Worm (Caenorhabditis elegans) whole organism, L1 larva: ENCODE results near the gene aakb-2.

Experiments used
- aly-2 ChIP-seq: fragments of 150-350 bp; optimal IDR thresholded peaks from 2 replicates; lab custom pipeline; 2014; ENCODE audit warnings: missing biosample characterization, missing genetic modification characterization
- ceh-82 ChIP-seq, 3 experiments: fragments of 150-350 bp in 1 of 3; sonication (generic microtip) in 2 of 3; optimal IDR thresholded peaks; 2 replicates each; lab custom pipeline; 2014 to 2017; ENCODE audit warnings: missing biosample characterization in 3 of 3, missing genetic modification characterization in 3 of 3
- ces-1 ChIP-seq: fragments of 150-350 bp; optimal IDR thresholded peaks from 2 replicates; lab custom pipeline; 2014; ENCODE audit warnings: missing biosample characterization, missing genetic modification reagents, missing genetic modification characterization
- fkh-10 ChIP-seq: sonication (generic microtip); optimal IDR thresholded peaks from 2 replicates; lab custom pipeline; 2017; ENCODE audit warnings: missing biosample characterization, missing genetic modification reagents, missing genetic modification characterization
- fos-1 ChIP-seq: fragments of 150-350 bp; optimal IDR thresholded peaks from 2 replicates; lab custom pipeline; 2014; ENCODE audit warnings: missing biosample characterization, missing genetic modification characterization
- pqm-1 ChIP-seq: sonication (generic microtip); optimal IDR thresholded peaks from 3 replicates; lab custom pipeline; 2017; ENCODE audit warnings: missing biosample characterization, missing genetic modification characterization
- unc-62 ChIP-seq: fragments of 150-350 bp; optimal IDR thresholded peaks from 2 replicates; lab custom pipeline; 2014; ENCODE audit warnings: missing biosample characterization, missing genetic modification reagents, missing genetic modification characterization
- xbp-1 ChIP-seq: sonication (generic microtip); optimal IDR thresholded peaks from 2 replicates; lab custom pipeline; 2016; ENCODE audit warnings: missing genetic modification characterization, missing compliant biosample characterization
- ztf-11 ChIP-seq, 2 experiments: sonication (generic microtip); optimal IDR thresholded peaks; 2 replicates each; lab custom pipeline; 2016 to 2017; ENCODE audit warnings: missing genetic modification characterization in 2 of 2, missing biosample characterization in 1 of 2, missing compliant biosample characterization in 1 of 2

ce11 chrIII:11237741-11238140, 798 bp downstream of the aakb-2 start:
- no peak for TF ChIP-seq fkh-10 (GFP tag; lab: Kevin White, UChicago)
- TF ChIP-seq pqm-1 (tag; lab: Kevin White, UChicago): no peak
- no peak for TF ChIP-seq xbp-1
- TF ChIP-seq fos-1: no peak
- no peak for TF ChIP-seq ces-1 (GFP tag; lab: Kevin White, UChicago)
- TF ChIP-seq unc-62 (GFP tag; lab: Kevin White, UChicago): no peak
- TF ChIP-seq aly-2 (tag; lab: Kevin White, UChicago): no peak
- no peak for TF ChIP-seq ceh-82 (tag; optimal IDR thresholded peaks at IDR 0.05; lab: Kevin White, UChicago)
- TF ChIP-seq ztf-11 (tag; optimal IDR thresholded peaks at IDR 0.05; lab: Kevin White, UChicago): no peak
